Fruit fly (Drosophila melanogaster): ENCODE results near the gene CG10445.

- TF ChIP-seq Pif1B (GFP tag; optimal IDR thresholded peaks at IDR 0.05) (no peak), gl (tag; optimal IDR thresholded peaks at IDR 0.05) (no peak), EcR (GFP tag; optimal IDR thresholded peaks at IDR 0.05) (no peak), fd96Ca (GFP tag; IDR thresholded peaks at IDR 0.05) (no peak)
Measured at dm6 chr3R:7961348-7961747, 41.2 kb upstream of the CG10445 start.
